Fruit fly (Drosophila melanogaster): ENCODE measurements around the gene CG11755.

DNA sequence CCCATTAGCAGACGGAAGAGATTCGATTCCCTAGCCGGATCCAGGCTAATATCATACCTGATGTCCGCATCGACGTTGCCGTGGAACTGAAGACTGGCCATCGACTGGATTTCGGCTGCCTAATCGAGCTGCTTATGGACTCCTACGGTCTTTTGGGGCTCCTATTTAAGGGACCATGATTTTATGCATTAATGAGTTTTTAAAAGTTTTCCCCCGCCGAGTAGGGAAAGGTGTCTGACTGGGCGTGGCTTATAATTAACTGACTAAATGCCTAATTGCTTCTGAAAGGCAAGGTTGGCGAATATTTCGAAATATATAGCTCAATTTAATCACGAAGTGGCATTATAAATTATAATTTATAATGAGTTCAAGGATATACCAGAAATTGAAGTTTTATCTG lies 40.9 kb upstream of the CG11755 start, which contains the start of gene Or85e:
- TF ChIP-seq Fer3 (tag; optimal IDR thresholded peaks at IDR 0.05) (no peak), twi (tag; optimal IDR thresholded peaks at IDR 0.05) (no peak), caup (GFP tag; optimal IDR thresholded peaks at IDR 0.05; ENCODE audit: severe bottlenecking) (no peak), CG7271 (tag; optimal IDR thresholded peaks at IDR 0.05) (no peak), hth (optimal IDR thresholded peaks at IDR 0.05) (no peak), knrl (GFP tag; IDR thresholded peaks at IDR 0.05; ENCODE audit: partially characterized antibody) (no peak)

Measured in whole organism, embryonic.